Worm (Caenorhabditis elegans) whole organism, L3 larva: Measurements from ENCODE around the gene F22E12.3.

ENCODE experiments used
- nhr-43 ChIP-seq: sonication (generic microtip); optimal IDR thresholded peaks from 2 replicates; lab custom pipeline; 2016; ENCODE audit warnings: mild to moderate bottlenecking, missing genetic modification characterization, missing compliant biosample characterization; ENCODE audit not compliant: poor library complexity, severe bottlenecking
- unc-39 ChIP-seq: sonication (generic microtip); optimal IDR thresholded peaks from 4 replicates; lab custom pipeline; 2017; ENCODE audit warnings: missing biosample characterization, missing genetic modification characterization

- TF ChIP-seq unc-39 (tag; lab: Kevin White, UChicago) (no peak), nhr-43 (tag; lab: Kevin White, UChicago) (no peak)
These were observed 26.6 kb downstream of the F22E12.3 start, which contains the start of gene set-22 for ce11 chrV:10436612-10437011.
